Fruit fly (Drosophila melanogaster): ENCODE results near the gene CG7194.

The CG7194 gene

DNA sequence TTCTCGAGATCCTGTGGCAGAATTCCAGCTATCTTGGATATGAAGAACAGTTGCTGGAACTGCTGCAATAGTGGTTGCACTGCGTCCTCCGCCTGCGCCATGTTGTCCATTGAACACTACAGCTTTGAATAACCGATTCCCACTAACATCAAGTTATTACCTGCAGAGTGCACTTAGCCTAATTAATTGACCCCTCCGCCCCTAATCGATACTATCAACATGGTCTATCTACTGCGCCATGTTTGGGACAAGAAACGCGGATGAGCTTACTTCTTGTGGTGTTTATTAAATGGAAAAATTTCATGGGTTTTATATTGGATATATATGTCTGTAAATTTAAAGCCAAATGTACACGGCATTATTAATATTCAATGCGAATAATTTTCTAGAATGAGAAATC, 3.0 kb upstream of the CG7194 start, which contains the start of gene Gr66a:
Gene Gr66a, minus strand, starts transcription at position 101 of the 400 bp plus-strand sequence.
- TF ChIP-seq dmrt93B (GFP tag; optimal IDR thresholded peaks at IDR 0.05) (no peak), Dif (GFP tag; optimal IDR thresholded peaks at IDR 0.05; ENCODE audit: partially characterized antibody) (no peak), CG9705 (GFP tag; optimal IDR thresholded peaks at IDR 0.05) (no peak), woc (GFP tag; optimal IDR thresholded peaks at IDR 0.05) (no peak), Hr83 (GFP tag; optimal IDR thresholded peaks at IDR 0.05; ENCODE audit: poor library complexity, severe bottlenecking) (no peak), Jra (GFP tag; optimal IDR thresholded peaks at IDR 0.05) (no peak), sv (GFP tag; optimal IDR thresholded peaks at IDR 0.05) (no peak), brk (GFP tag; optimal IDR thresholded peaks at IDR 0.05) (no peak), lola (GFP tag; optimal IDR thresholded peaks at IDR 0.05) (no peak), ey (GFP tag; optimal IDR thresholded peaks at IDR 0.05) (no peak), GATAd (GFP tag; optimal IDR thresholded peaks at IDR 0.05) (no peak)

DNA sequence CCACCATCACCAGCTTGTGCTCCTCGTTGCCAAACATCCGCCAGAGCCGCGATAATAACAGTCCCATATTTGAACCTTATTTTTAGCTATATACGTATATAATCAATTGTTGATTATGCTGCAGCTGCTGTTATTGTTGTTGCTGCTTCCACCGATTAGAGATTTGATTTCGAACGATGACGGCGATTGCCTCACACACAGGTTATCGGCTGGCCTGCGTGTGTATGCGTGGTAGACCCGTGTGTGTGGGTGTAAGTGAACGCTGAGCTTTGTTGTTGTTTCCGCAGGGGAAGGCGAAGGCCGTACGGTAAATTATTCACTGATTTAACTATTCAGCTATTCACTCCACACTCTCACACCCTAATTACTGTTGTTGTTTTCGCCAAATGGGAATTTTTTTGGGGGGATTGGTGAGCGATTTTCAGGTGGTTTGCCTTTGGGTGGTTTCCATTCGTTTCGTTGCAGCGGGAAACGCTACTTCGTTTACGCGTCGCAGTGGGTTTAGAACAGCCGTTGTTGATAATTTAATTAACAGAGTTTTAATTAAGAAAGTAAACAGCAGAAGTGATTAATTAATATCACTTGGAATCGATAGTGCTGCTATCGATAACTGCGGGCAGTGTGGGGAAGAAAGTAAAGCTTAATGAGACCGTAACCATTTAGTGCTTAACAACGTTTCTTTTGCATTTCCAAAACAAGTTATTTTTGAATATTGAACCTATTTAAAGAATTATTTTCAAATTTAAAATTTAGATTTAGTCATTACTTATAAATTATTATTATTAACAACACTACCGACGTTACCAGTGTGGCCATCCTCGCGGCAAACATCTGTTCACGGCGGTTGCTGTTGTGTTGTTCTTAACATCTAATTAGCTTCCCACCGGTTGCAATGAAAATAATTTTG, 4.4 kb downstream of the CG7194 start, which contains the start of the genes Arl5 and CG13671:
Gene Arl5, minus strand, starts transcription at position 616 of the 907 bp plus-strand sequence.
Gene CG13671, plus strand, starts transcription at position 841 of the 907 bp plus-strand sequence.
- TF ChIP-seq OdsH (GFP tag; optimal IDR thresholded peaks at IDR 0.05) (peak; percentile 84), br (GFP tag; optimal IDR thresholded peaks at IDR 0.05) (peak; percentile 69), Dfd (GFP tag; optimal IDR thresholded peaks at IDR 0.05) (no peak), h (GFP tag; optimal IDR thresholded peaks at IDR 0.05) (peak; percentile 85), Hr83 (GFP tag; optimal IDR thresholded peaks at IDR 0.05; ENCODE audit: poor library complexity, severe bottlenecking) (peak; percentile 30), sv (GFP tag; optimal IDR thresholded peaks at IDR 0.05) (peak; percentile 80), Abd-B (GFP tag; optimal IDR thresholded peaks at IDR 0.05) (no peak), N (GFP tag; optimal IDR thresholded peaks at IDR 0.05) (no peak), woc (GFP tag; optimal IDR thresholded peaks at IDR 0.05) (no peak), ey (GFP tag; optimal IDR thresholded peaks at IDR 0.05) (peak; percentile 63), foxo (GFP tag; optimal IDR thresholded peaks at IDR 0.05) (peak in 1 of 2 experiments; percentile 93), fru (GFP tag; optimal IDR thresholded peaks at IDR 0.05) (peak; percentile 86), lola (GFP tag; optimal IDR thresholded peaks at IDR 0.05) (no peak), CrebA (GFP tag; optimal IDR thresholded peaks at IDR 0.05; ENCODE audit: borderline replicate concordance) (no peak), sage (GFP tag; optimal IDR thresholded peaks at IDR 0.05) (no peak), CG9705 (GFP tag; optimal IDR thresholded peaks at IDR 0.05) (no peak), psq (GFP tag; optimal IDR thresholded peaks at IDR 0.05) (peak; percentile 82), usp (GFP tag; optimal IDR thresholded peaks at IDR 0.05) (no peak), HLH106 (tag; optimal IDR thresholded peaks at IDR 0.05) (peak; percentile 59), Vsx2 (GFP tag; optimal IDR thresholded peaks at IDR 0.05; ENCODE audit: partially characterized antibody) (peak; percentile 97), Sp1 (GFP tag; optimal IDR thresholded peaks at IDR 0.05) (peak; percentile 55), CG32264 (GFP tag; optimal IDR thresholded peaks at IDR 0.05) (no peak), pan (optimal IDR thresholded peaks at IDR 0.05) (no peak), GATAd (GFP tag; optimal IDR thresholded peaks at IDR 0.05) (peak; percentile 47), Mio (GFP tag; optimal IDR thresholded peaks at IDR 0.05) (no peak), Rel (GFP tag; optimal IDR thresholded peaks at IDR 0.05) (no peak), Rel (tag; optimal IDR thresholded peaks at IDR 0.05) (peak; percentile 55), dl (GFP tag; optimal IDR thresholded peaks at IDR 0.05; ENCODE audit: insufficient read depth in 1 of 2, partially characterized antibody in 2 of 2) (no peak), Myc (optimal IDR thresholded peaks at IDR 0.05) (no peak), Hnf4 (GFP tag; optimal IDR thresholded peaks at IDR 0.05) (peak; percentile 89), Dif (GFP tag; optimal IDR thresholded peaks at IDR 0.05; ENCODE audit: partially characterized antibody) (no peak), dmrt93B (GFP tag; optimal IDR thresholded peaks at IDR 0.05) (no peak), jim (GFP tag; optimal IDR thresholded peaks at IDR 0.05) (no peak), tai (GFP tag; optimal IDR thresholded peaks at IDR 0.05) (no peak), brk (GFP tag; optimal IDR thresholded peaks at IDR 0.05) (peak; percentile 89), Jra (GFP tag; optimal IDR thresholded peaks at IDR 0.05) (peak; percentile 88), dsf (GFP tag; optimal IDR thresholded peaks at IDR 0.05; ENCODE audit: borderline replicate concordance) (peak; percentile 79), Hr78 (GFP tag; optimal IDR thresholded peaks at IDR 0.05) (no peak), rgr (GFP tag; optimal IDR thresholded peaks at IDR 0.05) (peak; percentile 89)
